Fruit fly (Drosophila melanogaster) whole organism, embryonic: ENCODE data around the gene IntS4.

Source experiments
- Adf1 ChIP-seq: fragments of 200-800 bp; sonication (Bioruptor generic); IDR thresholded peaks from 2 replicates; pipeline ENCODE4 v1.3.6; 2022; ENCODE audit warnings: missing biosample characterization, missing genetic modification characterization
- CG10147 ChIP-seq: fragments of 200-800 bp; sonication (Bioruptor generic); optimal IDR thresholded peaks from 2 replicates; lab custom pipeline; 2019; ENCODE audit warnings: missing biosample characterization, mild to moderate bottlenecking, missing genetic modification characterization, moderate library complexity
- CG13296 ChIP-seq: fragments of 200-800 bp; sonication (Bioruptor generic); optimal IDR thresholded peaks from 3 replicates; lab custom pipeline; 2018; ENCODE audit warnings: missing biosample characterization, mild to moderate bottlenecking, missing genetic modification characterization
- CG14014 ChIP-seq: fragments of 200-800 bp; sonication (Bioruptor generic); IDR thresholded peaks from 2 replicates; pipeline ENCODE4 v1.3.6; 2022; ENCODE audit warnings: missing biosample characterization, missing genetic modification characterization
- CG1602 ChIP-seq: fragments of 200-800 bp; sonication (Bioruptor generic); optimal IDR thresholded peaks from 3 replicates; lab custom pipeline; 2016; ENCODE audit warnings: missing biosample characterization, missing genetic modification characterization
- CG17568 ChIP-seq: fragments of 200-800 bp; sonication (Bioruptor generic); optimal IDR thresholded peaks from 2 replicates; lab custom pipeline; 2018; ENCODE audit warnings: missing biosample characterization, mild to moderate bottlenecking, missing genetic modification characterization, moderate library complexity
- CG2678 ChIP-seq: fragments of 200-800 bp; sonication (Bioruptor generic); optimal IDR thresholded peaks from 3 replicates; lab custom pipeline; 2019; ENCODE audit warnings: missing biosample characterization, mild to moderate bottlenecking, missing genetic modification characterization, moderate library complexity
- CG33213 ChIP-seq: fragments of 200-800 bp; sonication (Bioruptor generic); optimal IDR thresholded peaks from 3 replicates; lab custom pipeline; 2016; ENCODE audit warnings: missing biosample characterization, missing genetic modification characterization
- CG3838 ChIP-seq: fragments of 200-800 bp; sonication (Bioruptor generic); optimal IDR thresholded peaks from 3 replicates; lab custom pipeline; 2016; ENCODE audit warnings: missing biosample characterization, missing genetic modification characterization
- CG4282 ChIP-seq: fragments of 200-800 bp; sonication (Bioruptor generic); optimal IDR thresholded peaks from 2 replicates; lab custom pipeline; 2016; ENCODE audit warnings: missing biosample characterization, missing genetic modification characterization
- CG5180 ChIP-seq: fragments of 200-800 bp; sonication (Bioruptor generic); optimal IDR thresholded peaks from 3 replicates; lab custom pipeline; 2017; ENCODE audit warnings: missing biosample characterization, missing genetic modification characterization, mild to moderate bottlenecking, moderate library complexity, missing genetic modification reagents
- CG5953 ChIP-seq: fragments of 200-800 bp; sonication (Bioruptor generic); IDR thresholded peaks from 2 replicates; pipeline ENCODE4 v1.3.6; 2022; ENCODE audit warnings: missing biosample characterization, missing genetic modification characterization
- CG6813 ChIP-seq: fragments of 200-800 bp; sonication (Bioruptor generic); optimal IDR thresholded peaks from 2 replicates; lab custom pipeline; 2017; ENCODE audit warnings: missing biosample characterization, missing genetic modification characterization, mild to moderate bottlenecking, moderate library complexity, missing genetic modification reagents
- CG7271 ChIP-seq: fragments of 200-800 bp; sonication (Bioruptor generic); optimal IDR thresholded peaks from 2 replicates; lab custom pipeline; 2018; ENCODE audit warnings: missing biosample characterization, mild to moderate bottlenecking, missing genetic modification characterization, moderate library complexity
- CG7928 ChIP-seq: fragments of 200-800 bp; sonication (Bioruptor generic); optimal IDR thresholded peaks from 2 replicates; lab custom pipeline; 2017; ENCODE audit warnings: missing biosample characterization, mild to moderate bottlenecking, missing genetic modification characterization
- CG8359 ChIP-seq: fragments of 200-800 bp; sonication (Bioruptor generic); optimal IDR thresholded peaks from 2 replicates; lab custom pipeline; 2017; ENCODE audit warnings: missing biosample characterization, mild to moderate bottlenecking, missing genetic modification characterization, borderline replicate concordance
- CG9876 ChIP-seq: fragments of 200-800 bp; sonication (Bioruptor generic); optimal IDR thresholded peaks from 2 replicates; lab custom pipeline; 2016; ENCODE audit warnings: missing biosample characterization, missing genetic modification characterization
- CrebB ChIP-seq: fragments of 200-800 bp; sonication (Bioruptor generic); optimal IDR thresholded peaks from 3 replicates; lab custom pipeline; 2018; ENCODE audit warnings: missing biosample characterization, mild to moderate bottlenecking, missing genetic modification characterization
- Dip2 ChIP-seq: fragments of 200-800 bp; sonication (Bioruptor generic); IDR thresholded peaks from 2 replicates; pipeline ENCODE4 v1.3.6; 2022; ENCODE audit warnings: missing biosample characterization, missing genetic modification characterization
- Doc3 ChIP-seq: fragments of 200-800 bp; sonication (Bioruptor generic); IDR thresholded peaks from 3 replicates; pipeline ENCODE4 v1.3.6; 2022; ENCODE audit warnings: missing biosample characterization, missing genetic modification characterization; ENCODE audit not compliant: partially characterized antibody
- Ets97D ChIP-seq: fragments of 200-800 bp; sonication (Bioruptor generic); optimal IDR thresholded peaks from 3 replicates; lab custom pipeline; 2016; ENCODE audit warnings: missing biosample characterization, missing genetic modification characterization
- Fer3 ChIP-seq: fragments of 200-800 bp; sonication (Bioruptor generic); optimal IDR thresholded peaks from 2 replicates; lab custom pipeline; 2018; ENCODE audit warnings: missing biosample characterization, mild to moderate bottlenecking, missing genetic modification characterization, moderate library complexity
- GATAe ChIP-seq: fragments of 200-800 bp; sonication (Bioruptor generic); conservative IDR thresholded peaks from 2 replicates; pipeline ENCODE4 v1.3.6; 2022; ENCODE audit warnings: missing biosample characterization, missing genetic modification characterization
- H15 ChIP-seq: fragments of 200-800 bp; sonication (Bioruptor generic); IDR thresholded peaks from 3 replicates; pipeline ENCODE4 v1.3.6; 2022; ENCODE audit warnings: missing biosample characterization, missing genetic modification characterization
- HHEX ChIP-seq: fragments of 200-800 bp; sonication (Bioruptor generic); optimal IDR thresholded peaks from 3 replicates; lab custom pipeline; 2017; ENCODE audit warnings: missing biosample characterization, mild to moderate bottlenecking, missing genetic modification characterization, missing genetic modification reagents
- Kr ChIP-seq: fragments of 200-800 bp; sonication (Bioruptor generic); optimal IDR thresholded peaks from 2 replicates; lab custom pipeline; 2017; ENCODE audit warnings: missing biosample characterization, mild to moderate bottlenecking, missing genetic modification characterization
- Max ChIP-seq: fragments of 200-800 bp; sonication (Bioruptor generic); optimal IDR thresholded peaks from 2 replicates; lab custom pipeline; 2016; ENCODE audit warnings: missing biosample characterization, mild to moderate bottlenecking, missing genetic modification characterization
- Opbp ChIP-seq: fragments of 200-800 bp; sonication (Bioruptor generic); IDR thresholded peaks from 3 replicates; pipeline ENCODE4 v1.3.6; 2022; ENCODE audit warnings: missing biosample characterization, missing genetic modification characterization; ENCODE audit not compliant: partially characterized antibody
- Optix ChIP-seq: fragments of 200-800 bp; sonication (Bioruptor generic); IDR thresholded peaks from 3 replicates; pipeline ENCODE4 v1.3.6; 2022; ENCODE audit warnings: missing biosample characterization, missing genetic modification characterization
- Ptx1 ChIP-seq: fragments of 200-800 bp; sonication (Bioruptor generic); IDR thresholded peaks from 2 replicates; pipeline ENCODE4 v1.3.6; 2022; ENCODE audit warnings: missing biosample characterization, missing genetic modification characterization
- Ssrp ChIP-seq: fragments of 200-800 bp; sonication (Bioruptor generic); optimal IDR thresholded peaks from 2 replicates; lab custom pipeline; 2018; ENCODE audit warnings: missing biosample characterization, mild to moderate bottlenecking, missing genetic modification characterization, moderate library complexity
- Taf1 ChIP-seq: fragments of 200-800 bp; sonication (Bioruptor generic); IDR thresholded peaks from 2 replicates; pipeline ENCODE4 v1.3.6; 2022; ENCODE audit warnings: missing biosample characterization, missing genetic modification characterization
- Trl ChIP-seq, 3 experiments: fragments of >200 bp in 2 of 3; fragments of 200-800 bp in 1 of 3; sonication (Bioruptor generic) in 1 of 3; optimal IDR thresholded peaks; 2 replicates in 1 of 3; 3 replicates in 2 of 3; lab custom pipeline; 2016 to 2017; ENCODE audit warnings: missing biosample characterization in 1 of 3, missing genetic modification characterization in 1 of 3
- bcd ChIP-seq: fragments of 200-800 bp; sonication (Bioruptor generic); optimal IDR thresholded peaks from 2 replicates; lab custom pipeline; 2017; ENCODE audit warnings: missing biosample characterization, mild to moderate bottlenecking, missing genetic modification characterization
- cg ChIP-seq: fragments of 200-800 bp; sonication (Bioruptor generic); optimal IDR thresholded peaks from 3 replicates; lab custom pipeline; 2019; ENCODE audit warnings: missing biosample characterization, mild to moderate bottlenecking, missing genetic modification characterization, moderate library complexity
- dimm ChIP-seq: fragments of 200-800 bp; sonication (Bioruptor generic); IDR thresholded peaks from 2 replicates; pipeline ENCODE4 v1.3.6; 2022; ENCODE audit warnings: missing biosample characterization, missing genetic modification characterization
- dysf ChIP-seq: fragments of 200-800 bp; sonication (Bioruptor generic); IDR thresholded peaks from 3 replicates; pipeline ENCODE4 v1.3.6; 2022; ENCODE audit warnings: missing biosample characterization, missing genetic modification characterization
- emc ChIP-seq: fragments of 200-800 bp; sonication (Bioruptor generic); optimal IDR thresholded peaks from 2 replicates; lab custom pipeline; 2016; ENCODE audit warnings: missing biosample characterization, missing genetic modification characterization
- gcm2 ChIP-seq: fragments of 200-800 bp; sonication (Bioruptor generic); optimal IDR thresholded peaks from 2 replicates; lab custom pipeline; 2016; ENCODE audit warnings: missing biosample characterization, missing genetic modification characterization
- h ChIP-seq: fragments of >200 bp; optimal IDR thresholded peaks from 2 replicates; lab custom pipeline; 2017
- hb ChIP-seq: fragments of 200-800 bp; sonication (Bioruptor generic); IDR thresholded peaks from 3 replicates; pipeline ENCODE4 v1.3.6; 2022; ENCODE audit warnings: missing biosample characterization, missing genetic modification characterization; ENCODE audit not compliant: partially characterized antibody
- luna ChIP-seq: fragments of 200-800 bp; sonication (Bioruptor generic); optimal IDR thresholded peaks from 2 replicates; lab custom pipeline; 2016; ENCODE audit warnings: missing biosample characterization, missing genetic modification characterization
- psq ChIP-seq: fragments of 200-800 bp; sonication (Bioruptor generic); optimal IDR thresholded peaks from 2 replicates; lab custom pipeline; 2017; ENCODE audit warnings: missing biosample characterization, missing genetic modification characterization
- pzg ChIP-seq: fragments of 200-800 bp; sonication (Bioruptor generic); optimal IDR thresholded peaks from 3 replicates; lab custom pipeline; 2018; ENCODE audit warnings: missing biosample characterization, mild to moderate bottlenecking, missing genetic modification characterization, moderate library complexity
- ranshi ChIP-seq: fragments of 200-800 bp; sonication (Bioruptor generic); IDR thresholded peaks from 2 replicates; pipeline ENCODE4 v1.3.6; 2022; ENCODE audit warnings: missing biosample characterization, missing genetic modification characterization
- shn ChIP-seq: fragments of 200-800 bp; sonication (Bioruptor generic); optimal IDR thresholded peaks from 3 replicates; lab custom pipeline; 2016; ENCODE audit warnings: missing biosample characterization, missing genetic modification characterization
- tin ChIP-seq: fragments of 200-800 bp; sonication (Bioruptor generic); optimal IDR thresholded peaks from 3 replicates; lab custom pipeline; 2016; ENCODE audit warnings: missing biosample characterization, missing genetic modification characterization
- tup ChIP-seq: fragments of 200-800 bp; sonication (Bioruptor generic); optimal IDR thresholded peaks from 2 replicates; lab custom pipeline; 2016; ENCODE audit warnings: missing biosample characterization, mild to moderate bottlenecking, missing genetic modification characterization, moderate library complexity
- usp ChIP-seq: fragments of >200 bp; optimal IDR thresholded peaks from 2 replicates; lab custom pipeline; 2017; ENCODE audit warnings: missing biosample characterization, missing genetic modification characterization
- yki ChIP-seq: fragments of >200 bp; optimal IDR thresholded peaks from 3 replicates; lab custom pipeline; 2018

The IntS4 gene

DNA sequence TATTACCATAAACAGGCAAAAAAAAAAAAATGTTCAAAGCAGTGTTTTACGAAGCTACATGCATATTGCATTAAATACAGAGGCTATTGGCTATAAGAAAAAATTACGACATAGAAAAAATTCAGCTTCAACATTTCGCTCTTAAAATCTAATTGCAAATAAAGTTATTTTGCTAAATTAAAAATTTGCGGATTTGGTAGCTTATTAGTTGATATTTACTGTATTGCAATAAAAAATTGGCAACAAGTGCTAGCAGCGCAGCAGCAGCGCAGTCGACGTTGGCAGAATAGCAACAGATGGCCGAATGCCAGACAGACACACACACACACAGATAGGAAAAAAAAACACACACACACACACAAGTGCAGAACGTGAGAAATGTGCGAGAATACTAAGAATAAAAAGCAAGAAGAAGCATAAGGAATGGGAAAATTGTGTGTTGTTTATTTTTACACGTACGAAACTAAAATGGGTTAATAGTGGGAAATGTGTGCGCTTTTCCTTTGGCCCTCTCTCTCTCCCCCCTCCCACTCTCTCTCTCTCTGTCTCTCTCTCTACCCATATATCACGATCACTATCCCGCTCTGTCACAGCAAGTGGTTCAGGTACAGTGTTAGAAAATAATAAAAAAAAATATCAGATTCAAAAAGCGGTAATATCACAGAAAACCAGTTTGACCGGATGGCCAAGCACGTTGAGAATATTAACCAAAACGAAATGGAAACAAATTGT is 24.8 kb downstream of the IntS4 start (continued):
- TF ChIP-seq luna (GFP tag; lab: Kevin White, UChicago) (no peak), CG14014 (GFP tag; lab: Robert Waterston, UW) (peak; percentile 51), hb (no peak), Ptx1 (GFP tag; lab: Robert Waterston, UW) (peak; percentile 50; the same call in 1 of the 2 replicates), Adf1 (peak; percentile 84), ranshi (GFP tag; lab: Robert Waterston, UW) (no peak), CG17568 (GFP tag; lab: Kevin White, UChicago) (peak; percentile 8), h (lab: Kevin White, UChicago) (no peak), CG1602 (GFP tag; lab: Kevin White, UChicago) (no peak), dysf (GFP tag; lab: Robert Waterston, UW) (peak; percentile 58; the same call in 2 of the 3 replicates), Trl (optimal IDR thresholded peaks at IDR 0.05; lab: Kevin White, UChicago) (peak; percentile 56 to 69), Trl (GFP tag; optimal IDR thresholded peaks at IDR 0.05; lab: Kevin White, UChicago) (no peak), cg (GFP tag; lab: Kevin White, UChicago) (peak; percentile 76), bcd (GFP tag; lab: Kevin White, UChicago) (no peak), emc (GFP tag; lab: Kevin White, UChicago) (no peak), CG7928 (GFP tag; lab: Kevin White, UChicago) (no peak), Opbp (GFP tag; lab: Robert Waterston, UW) (no peak), Ssrp (tag; lab: Kevin White, UChicago) (peak; percentile 0), CG2678 (tag; lab: Kevin White, UChicago) (peak; percentile 41), Kr (GFP tag; lab: Kevin White, UChicago) (no peak), Ets97D (GFP tag; lab: Kevin White, UChicago) (no peak), dimm (GFP tag; lab: Robert Waterston, UW) (no peak), CG3838 (GFP tag; lab: Kevin White, UChicago) (no peak), yki (no peak), CG33213 (GFP tag; lab: Kevin White, UChicago) (no peak), pzg (no peak), CG8359 (GFP tag; lab: Kevin White, UChicago) (no peak), tup (no peak), HHEX (no peak), usp (no peak), Dip2 (no peak), CG6813 (no peak), CG9876 (GFP tag; lab: Kevin White, UChicago) (no peak), psq (no peak), gcm2 (GFP tag; lab: Kevin White, UChicago) (no peak), CrebB (tag; lab: Kevin White, UChicago) (no peak), CG5953 (GFP tag; lab: Robert Waterston, UW) (no peak), tin (no peak), Optix (no peak), CG5180 (GFP tag; lab: Kevin White, UChicago) (no peak), Fer3 (peak; percentile 44), shn (GFP tag; lab: Kevin White, UChicago) (no peak), CG10147 (peak; percentile 16), Doc3 (no peak), CG7271 (tag; lab: Kevin White, UChicago) (no peak), GATAe (GFP tag; lab: Robert Waterston, UW) (no peak), Taf1 (GFP tag; lab: Robert Waterston, UW) (peak; percentile 23; the same call in 1 of the 2 replicates), Max (GFP tag; lab: Kevin White, UChicago) (peak; percentile 14), CG4282 (GFP tag; lab: Kevin White, UChicago) (no peak), CG13296 (GFP tag; lab: Kevin White, UChicago) (no peak), H15 (no peak)
